Worm (Caenorhabditis elegans) whole organism, L1 larva: ENCODE measurements around the gene F22F7.11.

Experiments used
- F16B12.6 ChIP-seq: fragments of 150-350 bp; optimal IDR thresholded peaks from 2 replicates; lab custom pipeline; 2014; ENCODE audit warnings: missing biosample characterization, missing genetic modification characterization
- ama-1 ChIP-seq: fragments of 150-350 bp; optimal IDR thresholded peaks from 2 replicates; lab custom pipeline; 2014
- ceh-88 ChIP-seq: fragments of 200-800 bp; sonication (Bioruptor generic); IDR thresholded peaks from 2 replicates; pipeline ENCODE4 v1.3.6; 2022; ENCODE audit warnings: missing genetic modification characterization, missing compliant biosample characterization
- dpl-1 ChIP-seq, 3 experiments: fragments of 150-350 bp in 2 of 3; sonication (generic microtip) in 1 of 3; optimal IDR thresholded peaks; 2 replicates each; lab custom pipeline; 2014 to 2017; ENCODE audit warnings: missing biosample characterization in 3 of 3, missing genetic modification characterization in 3 of 3, missing genetic modification reagents in 3 of 3
- fkh-4 ChIP-seq: sonication (generic microtip); optimal IDR thresholded peaks from 2 replicates; lab custom pipeline; 2016; ENCODE audit warnings: missing compliant biosample characterization, missing genetic modification characterization, borderline replicate concordance
- fkh-8 ChIP-seq: sonication (generic microtip); optimal IDR thresholded peaks from 2 replicates; lab custom pipeline; 2016; ENCODE audit warnings: mild to moderate bottlenecking, missing genetic modification characterization, missing compliant biosample characterization
- lin-13 ChIP-seq: fragments of 150-350 bp; optimal IDR thresholded peaks from 2 replicates; lab custom pipeline; 2014; ENCODE audit warnings: missing biosample characterization, missing genetic modification reagents, missing genetic modification characterization
- mep-1 ChIP-seq: fragments of 150-350 bp; optimal IDR thresholded peaks from 2 replicates; lab custom pipeline; 2014; ENCODE audit warnings: missing biosample characterization, missing genetic modification characterization
- nhr-77 ChIP-seq: fragments of 150-350 bp; optimal IDR thresholded peaks from 2 replicates; lab custom pipeline; 2014; ENCODE audit warnings: missing biosample characterization, missing genetic modification characterization
- pag-3 ChIP-seq: sonication (generic microtip); optimal IDR thresholded peaks from 2 replicates; lab custom pipeline; 2017; ENCODE audit warnings: missing genetic modification characterization, mild to moderate bottlenecking, missing compliant biosample characterization, antibody characterized with exemption, borderline replicate concordance; ENCODE audit not compliant: insufficient read depth
- snpc-4 ChIP-seq: fragments of 150-350 bp; optimal IDR thresholded peaks from 2 replicates; lab custom pipeline; 2014; ENCODE audit warnings: missing biosample characterization, missing genetic modification characterization
- unc-62 ChIP-seq: fragments of 150-350 bp; optimal IDR thresholded peaks from 2 replicates; lab custom pipeline; 2014; ENCODE audit warnings: missing biosample characterization, missing genetic modification reagents, missing genetic modification characterization
- ztf-4 ChIP-seq: fragments of 150-350 bp; optimal IDR thresholded peaks from 2 replicates; lab custom pipeline; 2014; ENCODE audit warnings: missing biosample characterization, missing genetic modification characterization

- TF ChIP-seq dpl-1 (GFP tag; optimal IDR thresholded peaks at IDR 0.05; lab: Kevin White, UChicago) (no peak), unc-62 (GFP tag; lab: Kevin White, UChicago) (no peak), lin-13 (GFP tag; lab: Kevin White, UChicago) (no peak), ztf-4 (tag; lab: Kevin White, UChicago) (no peak), ceh-88 (GFP tag; lab: Robert Waterston, UW) (no peak), nhr-77 (no peak), mep-1 (no peak), ama-1 (lab: Kevin White, UChicago) (no peak), snpc-4 (tag; lab: Kevin White, UChicago) (no peak), pag-3 (tag; lab: Kevin White, UChicago) (no peak), fkh-4 (tag; lab: Kevin White, UChicago) (no peak), F16B12.6 (no peak), fkh-8 (tag; lab: Kevin White, UChicago) (no peak)
Observed at ce11 chrV:2103118-2103517, 16.5 kb upstream of the F22F7.11 start, which contains the start of gene F36F12.1.
